Worm (Caenorhabditis elegans) whole organism, mixed stage, embryonic: ENCODE data around the gene srh-46.

Experiments
- lsy-2 ChIP-seq: fragments of 150-350 bp; optimal IDR thresholded peaks from 2 replicates; lab custom pipeline; 2014; ENCODE audit warnings: missing biosample characterization, missing genetic modification characterization
- sem-2 ChIP-seq: fragments of 200-800 bp; sonication (Bioruptor generic); optimal IDR thresholded peaks from 2 replicates; lab custom pipeline; 2018; ENCODE audit warnings: mild to moderate bottlenecking, missing genetic modification characterization, missing compliant biosample characterization
- tbx-8 ChIP-seq: fragments of 200-800 bp; sonication (Bioruptor generic); optimal IDR thresholded peaks from 2 replicates; lab custom pipeline; 2018; ENCODE audit warnings: mild to moderate bottlenecking, missing genetic modification characterization, moderate library complexity, missing compliant biosample characterization

ce11 chrV:11272848-11273247, 29.8 kb downstream of the srh-46 start, which contains the start of gene clec-223:
- no peak for TF ChIP-seq tbx-8 (GFP tag; lab: Kevin White, UChicago)
- no peak for TF ChIP-seq lsy-2
- no peak for TF ChIP-seq sem-2 (GFP tag; lab: Kevin White, UChicago)
